Fruit fly (Drosophila melanogaster) whole organism, embryonic: Measurements from ENCODE around the gene RpL36.
A peak's percentile ranks its signal among the peaks of the same experiment; 100 is the strongest.

ENCODE experiments used
- Atf-2 ChIP-seq: fragments of 200-800 bp; sonication (Bioruptor generic); optimal IDR thresholded peaks from 2 replicates; lab custom pipeline; 2016; ENCODE audit warnings: missing biosample characterization, missing genetic modification characterization
- Atf6 ChIP-seq: fragments of 200-800 bp; sonication (Bioruptor generic); IDR thresholded peaks from 2 replicates; pipeline ENCODE4 v1.3.6; 2022; ENCODE audit warnings: missing biosample characterization, missing genetic modification characterization
- Awh ChIP-seq: fragments of 200-800 bp; sonication (Bioruptor generic); IDR thresholded peaks from 2 replicates; pipeline ENCODE4, ENCODE4 v1.3.6; 2022; ENCODE audit warnings: missing biosample characterization, missing genetic modification characterization
- CG10565 ChIP-seq: fragments of 200-800 bp; sonication (Bioruptor generic); optimal IDR thresholded peaks from 3 replicates; lab custom pipeline; 2016; ENCODE audit warnings: missing biosample characterization, mild to moderate bottlenecking, missing genetic modification characterization
- CG11085 ChIP-seq: fragments of 200-800 bp; sonication (Bioruptor generic); IDR thresholded peaks from 2 replicates; pipeline ENCODE4 v1.3.6; 2022; ENCODE audit warnings: missing biosample characterization, missing genetic modification characterization
- CG11723 ChIP-seq: fragments of 200-800 bp; sonication (Bioruptor generic); optimal IDR thresholded peaks from 2 replicates; lab custom pipeline; 2017; ENCODE audit warnings: missing biosample characterization, mild to moderate bottlenecking, missing genetic modification characterization
- CG12071 ChIP-seq: fragments of 200-800 bp; sonication (Bioruptor generic); optimal IDR thresholded peaks from 3 replicates; lab custom pipeline; 2018; ENCODE audit warnings: missing biosample characterization, mild to moderate bottlenecking, missing genetic modification characterization
- CG12942 ChIP-seq: fragments of 200-800 bp; sonication (Bioruptor generic); optimal IDR thresholded peaks from 3 replicates; lab custom pipeline; 2016; ENCODE audit warnings: missing biosample characterization, missing genetic modification characterization
- CG15696 ChIP-seq: fragments of 200-800 bp; sonication (Bioruptor generic); optimal IDR thresholded peaks from 2 replicates; lab custom pipeline; 2019; ENCODE audit warnings: missing biosample characterization, mild to moderate bottlenecking, missing genetic modification characterization, moderate library complexity
- CG17328 ChIP-seq: fragments of 200-800 bp; sonication (Bioruptor generic); IDR thresholded peaks from 2 replicates; pipeline ENCODE4 v1.3.6; 2022; ENCODE audit warnings: missing biosample characterization, missing genetic modification characterization
- CG18619 ChIP-seq: fragments of 200-800 bp; sonication (Bioruptor generic); optimal IDR thresholded peaks from 3 replicates; lab custom pipeline; 2017; ENCODE audit warnings: missing biosample characterization, mild to moderate bottlenecking, missing genetic modification characterization
- CG2120 ChIP-seq: fragments of 200-800 bp; sonication (Bioruptor generic); optimal IDR thresholded peaks from 3 replicates; lab custom pipeline; 2016; ENCODE audit warnings: missing biosample characterization, missing genetic modification characterization
- CG2678 ChIP-seq: fragments of 200-800 bp; sonication (Bioruptor generic); optimal IDR thresholded peaks from 3 replicates; lab custom pipeline; 2019; ENCODE audit warnings: missing biosample characterization, mild to moderate bottlenecking, missing genetic modification characterization, moderate library complexity
- CG33213 ChIP-seq: fragments of 200-800 bp; sonication (Bioruptor generic); optimal IDR thresholded peaks from 3 replicates; lab custom pipeline; 2016; ENCODE audit warnings: missing biosample characterization, missing genetic modification characterization
- CG4617 ChIP-seq: fragments of 200-800 bp; sonication (Bioruptor generic); optimal IDR thresholded peaks from 3 replicates; lab custom pipeline; 2016; ENCODE audit warnings: missing biosample characterization, missing genetic modification characterization, borderline replicate concordance
- CG6175 ChIP-seq: fragments of 200-800 bp; sonication (Bioruptor generic); IDR thresholded peaks from 3 replicates; pipeline ENCODE4 v1.3.6; 2022; ENCODE audit warnings: missing biosample characterization, missing genetic modification characterization
- CG6813 ChIP-seq: fragments of 200-800 bp; sonication (Bioruptor generic); optimal IDR thresholded peaks from 2 replicates; lab custom pipeline; 2017; ENCODE audit warnings: missing biosample characterization, missing genetic modification characterization, mild to moderate bottlenecking, moderate library complexity, missing genetic modification reagents
- CG7839 ChIP-seq: fragments of 200-800 bp; sonication (Bioruptor generic); optimal IDR thresholded peaks from 3 replicates; lab custom pipeline; 2018; ENCODE audit warnings: missing biosample characterization, mild to moderate bottlenecking, missing genetic modification characterization, moderate library complexity
- CG7928 ChIP-seq: fragments of 200-800 bp; sonication (Bioruptor generic); optimal IDR thresholded peaks from 2 replicates; lab custom pipeline; 2017; ENCODE audit warnings: missing biosample characterization, mild to moderate bottlenecking, missing genetic modification characterization
- CG8290 ChIP-seq, 3 experiments: fragments of 200-800 bp; sonication (Bioruptor generic); optimal IDR thresholded peaks; 2 replicates each; lab custom pipeline; 2016 to 2019; ENCODE audit warnings: missing biosample characterization in 3 of 3, missing genetic modification characterization in 3 of 3, mild to moderate bottlenecking in 2 of 3, moderate library complexity in 1 of 3
- Camta ChIP-seq: fragments of 200-800 bp; sonication (Bioruptor generic); optimal IDR thresholded peaks from 2 replicates; lab custom pipeline; 2016; ENCODE audit warnings: missing biosample characterization, missing genetic modification characterization
- CoRest ChIP-seq: fragments of 200-800 bp; sonication (Bioruptor generic); optimal IDR thresholded peaks from 3 replicates; lab custom pipeline; 2018; ENCODE audit warnings: missing biosample characterization, mild to moderate bottlenecking, missing genetic modification characterization, moderate library complexity
- CrebB ChIP-seq: fragments of 200-800 bp; sonication (Bioruptor generic); optimal IDR thresholded peaks from 3 replicates; lab custom pipeline; 2018; ENCODE audit warnings: missing biosample characterization, mild to moderate bottlenecking, missing genetic modification characterization
- Dfd ChIP-seq, 2 experiments: fragments of >200 bp; optimal IDR thresholded peaks; 2 replicates each; lab custom pipeline; 2017; ENCODE audit warnings: missing biosample characterization in 2 of 2, missing genetic modification characterization in 2 of 2
- Doc3 ChIP-seq: fragments of 200-800 bp; sonication (Bioruptor generic); IDR thresholded peaks from 3 replicates; pipeline ENCODE4 v1.3.6; 2022; ENCODE audit warnings: missing biosample characterization, missing genetic modification characterization; ENCODE audit not compliant: partially characterized antibody
- E2f1 ChIP-seq: fragments of 200-800 bp; sonication (Bioruptor generic); IDR thresholded peaks from 2 replicates; pipeline ENCODE4 v1.3.6; 2022; ENCODE audit warnings: missing biosample characterization, missing genetic modification characterization
- Eip74EF ChIP-seq, 2 experiments: fragments of 200-800 bp in 1 of 2; fragments of >200 bp in 1 of 2; sonication (Bioruptor generic) in 1 of 2; optimal IDR thresholded peaks; 2 replicates each; lab custom pipeline; 2017 to 2019; ENCODE audit warnings: missing biosample characterization in 2 of 2, missing genetic modification characterization in 2 of 2, mild to moderate bottlenecking in 1 of 2, moderate library complexity in 1 of 2
- Elba2 ChIP-seq: fragments of 200-800 bp; sonication (Bioruptor generic); optimal IDR thresholded peaks from 3 replicates; lab custom pipeline; 2016; ENCODE audit warnings: missing biosample characterization, missing genetic modification characterization
- Ssrp ChIP-seq: fragments of 200-800 bp; sonication (Bioruptor generic); optimal IDR thresholded peaks from 2 replicates; lab custom pipeline; 2018; ENCODE audit warnings: missing biosample characterization, mild to moderate bottlenecking, missing genetic modification characterization, moderate library complexity
- Tbp ChIP-seq: fragments of >200 bp; optimal IDR thresholded peaks from 2 replicates; lab custom pipeline; 2018; ENCODE audit warnings: missing biosample characterization, missing genetic modification characterization
- abd-A ChIP-seq: fragments of 200-800 bp; sonication (Bioruptor generic); optimal IDR thresholded peaks from 3 replicates; lab custom pipeline; 2019; ENCODE audit warnings: missing biosample characterization, mild to moderate bottlenecking, missing genetic modification characterization, moderate library complexity
- aop ChIP-seq: fragments of 200-800 bp; sonication (Bioruptor generic); IDR thresholded peaks from 2 replicates; pipeline ENCODE4 v1.3.6; 2022; ENCODE audit warnings: missing biosample characterization, missing genetic modification characterization
- cas ChIP-seq: fragments of 200-800 bp; sonication (Bioruptor generic); IDR thresholded peaks from 2 replicates; pipeline ENCODE4 v1.3.6; 2022; ENCODE audit warnings: missing biosample characterization, missing genetic modification characterization
- caup ChIP-seq: fragments of 200-800 bp; sonication (Bioruptor generic); optimal IDR thresholded peaks from 3 replicates; lab custom pipeline; 2017; ENCODE audit warnings: missing biosample characterization, mild to moderate bottlenecking, missing genetic modification characterization, moderate library complexity; ENCODE audit not compliant: severe bottlenecking
- chm ChIP-seq: fragments of 200-800 bp; sonication (Bioruptor generic); IDR thresholded peaks from 2 replicates; pipeline ENCODE4 v1.3.6; 2022; ENCODE audit warnings: missing biosample characterization, missing genetic modification characterization
- cwo ChIP-seq: fragments of 200-800 bp; sonication (Bioruptor generic); optimal IDR thresholded peaks from 3 replicates; lab custom pipeline; 2017; ENCODE audit warnings: missing biosample characterization, missing genetic modification characterization, mild to moderate bottlenecking, moderate library complexity, missing genetic modification reagents
- dm ChIP-seq: fragments of 200-800 bp; sonication (Bioruptor generic); optimal IDR thresholded peaks from 3 replicates; lab custom pipeline; 2016; ENCODE audit warnings: missing biosample characterization, missing genetic modification characterization
- fd3F ChIP-seq: fragments of 200-800 bp; sonication (Bioruptor generic); optimal IDR thresholded peaks from 2 replicates; lab custom pipeline; 2018; ENCODE audit warnings: missing biosample characterization, mild to moderate bottlenecking, missing genetic modification characterization, moderate library complexity
- ftz-f1 ChIP-seq: fragments of 200-800 bp; sonication (Bioruptor generic); optimal IDR thresholded peaks from 2 replicates; lab custom pipeline; 2016; ENCODE audit warnings: missing biosample characterization, missing genetic modification characterization
- knrl ChIP-seq: fragments of 200-800 bp; sonication (Bioruptor generic); IDR thresholded peaks from 3 replicates; pipeline ENCODE4 v1.3.6; 2022; ENCODE audit warnings: missing biosample characterization, missing genetic modification characterization; ENCODE audit not compliant: partially characterized antibody
- maf-S ChIP-seq: fragments of 200-800 bp; sonication (Bioruptor generic); optimal IDR thresholded peaks from 2 replicates; lab custom pipeline; 2016; ENCODE audit warnings: missing biosample characterization, missing genetic modification characterization
- mirr ChIP-seq: fragments of 200-800 bp; sonication (Bioruptor generic); optimal IDR thresholded peaks from 3 replicates; lab custom pipeline; 2018; ENCODE audit warnings: missing biosample characterization, mild to moderate bottlenecking, missing genetic modification characterization
- nerfin-2 ChIP-seq: fragments of 200-800 bp; sonication (Bioruptor generic); IDR thresholded peaks from 2 replicates; pipeline ENCODE4 v1.3.6; 2022; ENCODE audit warnings: missing biosample characterization, missing genetic modification characterization; ENCODE audit not compliant: partially characterized antibody
- ranshi ChIP-seq: fragments of 200-800 bp; sonication (Bioruptor generic); IDR thresholded peaks from 2 replicates; pipeline ENCODE4 v1.3.6; 2022; ENCODE audit warnings: missing biosample characterization, missing genetic modification characterization
- schlank ChIP-seq: fragments of 200-800 bp; sonication (Bioruptor generic); optimal IDR thresholded peaks from 2 replicates; lab custom pipeline; 2018; ENCODE audit warnings: missing biosample characterization, mild to moderate bottlenecking, missing genetic modification characterization
- sd ChIP-seq: fragments of 200-800 bp; sonication (Bioruptor generic); optimal IDR thresholded peaks from 3 replicates; lab custom pipeline; 2018; ENCODE audit warnings: missing biosample characterization, mild to moderate bottlenecking, missing genetic modification characterization, moderate library complexity
- twi ChIP-seq: fragments of 200-800 bp; optimal IDR thresholded peaks from 2 replicates; lab custom pipeline; 2019; ENCODE audit warnings: missing biosample characterization, mild to moderate bottlenecking, missing genetic modification characterization, moderate library complexity
- vfl ChIP-seq: fragments of 200-800 bp; sonication (Bioruptor generic); optimal IDR thresholded peaks from 2 replicates; lab custom pipeline; 2016; ENCODE audit warnings: missing biosample characterization, missing genetic modification characterization
- vvl ChIP-seq: fragments of 200-800 bp; sonication (Bioruptor generic); IDR thresholded peaks from 2 replicates; pipeline ENCODE4 v1.3.6; 2022; ENCODE audit warnings: missing biosample characterization, missing genetic modification characterization

Gene RpL36

DNA sequence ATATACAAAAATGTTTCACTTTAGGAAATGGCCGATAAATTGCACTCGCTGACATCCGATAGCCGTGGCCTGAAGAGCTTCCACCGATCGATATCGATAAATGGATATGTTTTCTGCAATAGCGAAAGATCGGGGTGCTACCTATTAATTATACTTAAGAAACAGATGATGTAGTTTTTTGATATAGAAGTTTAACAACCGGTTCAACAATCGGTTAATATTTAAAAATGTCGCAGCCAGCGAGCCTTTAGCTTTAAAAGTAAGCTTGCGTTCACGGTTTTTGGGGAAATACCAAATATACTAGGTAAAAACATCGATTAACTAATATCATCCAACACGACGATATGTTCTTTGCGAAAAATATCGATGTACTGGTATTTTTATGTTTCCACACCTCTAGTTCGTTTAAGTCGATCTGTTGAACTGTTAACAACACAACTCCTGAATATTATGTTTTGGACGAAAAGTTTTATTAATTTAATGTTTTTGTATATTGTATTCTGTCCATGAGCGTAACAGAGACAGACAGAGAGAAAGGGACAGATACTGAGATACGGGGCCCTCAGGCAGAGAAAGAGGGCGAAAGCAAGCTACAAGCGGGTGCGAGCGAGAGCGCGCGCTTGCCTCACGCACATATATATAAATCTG, 6.3 kb upstream of the RpL36 start, which contains the start of gene Dredd (continued):
- TF ChIP-seq Atf-2 = no peak
- no peak for TF ChIP-seq sd (tag; lab: Kevin White, UChicago)
- no peak for TF ChIP-seq Tbp (GFP tag; lab: Kevin White, UChicago)
- TF ChIP-seq CG4617 (GFP tag; lab: Kevin White, UChicago) = no peak
- no peak for TF ChIP-seq CG15696
- no peak for TF ChIP-seq CG6175 (GFP tag; lab: Robert Waterston, UW)
- no peak for TF ChIP-seq Dfd (GFP tag; optimal IDR thresholded peaks at IDR 0.05; lab: Kevin White, UChicago)
- peak; percentile 2 for TF ChIP-seq CG2120 (GFP tag; lab: Kevin White, UChicago)
- 0 out of 2 replicates have a peak, but pooled peaks have one; percentile 19 for TF ChIP-seq vvl (GFP tag; lab: Robert Waterston, UW)
- no peak for TF ChIP-seq Atf6
- peak; percentile 42 for TF ChIP-seq cwo (GFP tag; lab: Kevin White, UChicago)
- no peak for TF ChIP-seq Ssrp (tag; lab: Kevin White, UChicago)
- no peak for TF ChIP-seq CrebB (tag; lab: Kevin White, UChicago)
- TF ChIP-seq CG11723 = no peak
- no peak for TF ChIP-seq CG33213 (GFP tag; lab: Kevin White, UChicago)
- TF ChIP-seq CG7928 = no peak
- no peak for TF ChIP-seq Eip74EF (GFP tag; optimal IDR thresholded peaks at IDR 0.05; lab: Kevin White, UChicago)
- no peak for TF ChIP-seq CG18619 (GFP tag; lab: Kevin White, UChicago)
- no peak for TF ChIP-seq Awh
- no peak for TF ChIP-seq CG10565 (GFP tag; lab: Kevin White, UChicago)
- TF ChIP-seq mirr = no peak
- no peak for TF ChIP-seq CG7839
- no peak for TF ChIP-seq CG2678 (tag; lab: Kevin White, UChicago)
- TF ChIP-seq fd3F = no peak
- TF ChIP-seq ftz-f1 = no peak
- no peak for TF ChIP-seq Camta (GFP tag; lab: Kevin White, UChicago)
- peak; percentile 80 for TF ChIP-seq Doc3
- TF ChIP-seq nerfin-2 (GFP tag; lab: Robert Waterston, UW) = peak; percentile 93
- no peak for TF ChIP-seq aop (GFP tag; lab: Robert Waterston, UW)
- no peak for TF ChIP-seq Elba2
- TF ChIP-seq abd-A (tag; lab: Kevin White, UChicago) = no peak
- TF ChIP-seq CG17328 = no peak
- TF ChIP-seq twi (tag; lab: Kevin White, UChicago) = no peak
- TF ChIP-seq knrl (GFP tag; lab: Robert Waterston, UW) = peak; percentile 90
- no peak for TF ChIP-seq chm (GFP tag; lab: Robert Waterston, UW)
- TF ChIP-seq caup = no peak
- no peak for TF ChIP-seq cas
- TF ChIP-seq dm (GFP tag; lab: Kevin White, UChicago) = peak; percentile 17
- no peak for TF ChIP-seq maf-S
- no peak for TF ChIP-seq vfl (GFP tag; lab: Kevin White, UChicago)
- no peak for TF ChIP-seq CoRest (tag; lab: Kevin White, UChicago)
- TF ChIP-seq ranshi = no peak
- TF ChIP-seq CG8290 (GFP tag; optimal IDR thresholded peaks at IDR 0.05; lab: Kevin White, UChicago) = peak; percentile 50
- peak; percentile 35 to 48 for TF ChIP-seq CG8290 (tag; optimal IDR thresholded peaks at IDR 0.05; lab: Kevin White, UChicago)
- no peak for TF ChIP-seq schlank (tag; lab: Kevin White, UChicago)
- TF ChIP-seq CG12071 (GFP tag; lab: Kevin White, UChicago) = no peak
- no peak for TF ChIP-seq CG6813 (GFP tag; lab: Kevin White, UChicago)
- TF ChIP-seq CG12942 = no peak
- TF ChIP-seq CG11085 (GFP tag; lab: Robert Waterston, UW) = no peak
- TF ChIP-seq E2f1 (GFP tag; lab: Robert Waterston, UW) = no peak
